Worm (Caenorhabditis elegans): ENCODE measurements around the gene xpo-3.

Gene xpo-3

ce11 chrIV:7923982-7924480 lies at the start of gene xpo-3, which contains the start of gene C49H3.3:
Gene xpo-3 (minus strand): TSS chrIV:7924032.
Gene C49H3.3 (plus strand): TSS chrIV:7924350.
- TF ChIP-seq klf-2 (GFP tag; conservative IDR thresholded peaks at IDR 0.05) (no peak), ztf-23 (GFP tag; IDR thresholded peaks at IDR 0.05) (no peak), T22C8.4 (GFP tag; IDR thresholded peaks at IDR 0.05) (no peak), med-1 (GFP tag; optimal IDR thresholded peaks at IDR 0.05; ENCODE audit: insufficient read depth) (no peak), tab-1 (GFP tag; IDR thresholded peaks at IDR 0.05) (no peak), ztf-29 (GFP tag; IDR thresholded peaks at IDR 0.05) (no peak), ref-1 (GFP tag; conservative IDR thresholded peaks at IDR 0.05) (no peak), flt-1 (GFP tag; IDR thresholded peaks at IDR 0.05) (no peak)

ce11 chrIV:7967006-7967405 lies 43.2 kb upstream of the xpo-3 start, which contains the start of gene F57H12.5:
Gene F57H12.5 (plus strand): TSS chrIV:7967306.
- no peak for TF ChIP-seq ref-1 (GFP tag; conservative IDR thresholded peaks at IDR 0.05)
- no peak for TF ChIP-seq tab-1 (GFP tag; IDR thresholded peaks at IDR 0.05)
- no peak for TF ChIP-seq flt-1 (GFP tag; IDR thresholded peaks at IDR 0.05)
- no peak for TF ChIP-seq T22C8.4 (GFP tag; IDR thresholded peaks at IDR 0.05)
- TF ChIP-seq ztf-23 (GFP tag; IDR thresholded peaks at IDR 0.05) = no peak
- no peak for TF ChIP-seq klf-2 (GFP tag; conservative IDR thresholded peaks at IDR 0.05)
- no peak for TF ChIP-seq med-1 (GFP tag; optimal IDR thresholded peaks at IDR 0.05; ENCODE audit: insufficient read depth)
- TF ChIP-seq ztf-29 (GFP tag; IDR thresholded peaks at IDR 0.05) = no peak
- no peak for TF ChIP-seq cog-1 (tag; optimal IDR thresholded peaks at IDR 0.05)

- TF ChIP-seq ref-1 (GFP tag; conservative IDR thresholded peaks at IDR 0.05) = no peak
- no peak for TF ChIP-seq klf-2 (GFP tag; conservative IDR thresholded peaks at IDR 0.05)
- no peak for TF ChIP-seq cog-1 (tag; optimal IDR thresholded peaks at IDR 0.05)
- no peak for TF ChIP-seq med-1 (GFP tag; optimal IDR thresholded peaks at IDR 0.05; ENCODE audit: insufficient read depth)
- TF ChIP-seq ztf-29 (GFP tag; IDR thresholded peaks at IDR 0.05) = no peak
- no peak for TF ChIP-seq T22C8.4 (GFP tag; IDR thresholded peaks at IDR 0.05)
- no peak for TF ChIP-seq flt-1 (GFP tag; IDR thresholded peaks at IDR 0.05)
Measured at ce11 chrIV:7961889-7962342, 38.1 kb upstream of the xpo-3 start.

ce11 chrIV:7958092-7958491 lies 34.3 kb upstream of the xpo-3 start:
- no peak for TF ChIP-seq cog-1 (tag; optimal IDR thresholded peaks at IDR 0.05)
- no peak for TF ChIP-seq T22C8.4 (GFP tag; IDR thresholded peaks at IDR 0.05)
- no peak for TF ChIP-seq ztf-23 (GFP tag; IDR thresholded peaks at IDR 0.05)
- TF ChIP-seq ref-1 (GFP tag; conservative IDR thresholded peaks at IDR 0.05) = no peak
- TF ChIP-seq tab-1 (GFP tag; IDR thresholded peaks at IDR 0.05) = no peak
- TF ChIP-seq flt-1 (GFP tag; IDR thresholded peaks at IDR 0.05) = no peak
- no peak for TF ChIP-seq klf-2 (GFP tag; conservative IDR thresholded peaks at IDR 0.05)
- no peak for TF ChIP-seq med-1 (GFP tag; optimal IDR thresholded peaks at IDR 0.05; ENCODE audit: insufficient read depth)
- TF ChIP-seq ztf-29 (GFP tag; IDR thresholded peaks at IDR 0.05) = no peak

ce11 chrIV:7957504-7957903 lies 33.7 kb upstream of the xpo-3 start, which contains the start of gene frpr-10:
Gene frpr-10 (plus strand): TSS chrIV:7957804.
- no peak for TF ChIP-seq med-1 (GFP tag; optimal IDR thresholded peaks at IDR 0.05; ENCODE audit: insufficient read depth)
- no peak for TF ChIP-seq klf-2 (GFP tag; conservative IDR thresholded peaks at IDR 0.05)
- no peak for TF ChIP-seq ztf-23 (GFP tag; IDR thresholded peaks at IDR 0.05)
- no peak for TF ChIP-seq T22C8.4 (GFP tag; IDR thresholded peaks at IDR 0.05)
- no peak for TF ChIP-seq cog-1 (tag; optimal IDR thresholded peaks at IDR 0.05)
- no peak for TF ChIP-seq ref-1 (GFP tag; conservative IDR thresholded peaks at IDR 0.05)
- TF ChIP-seq flt-1 (GFP tag; IDR thresholded peaks at IDR 0.05) = no peak
- TF ChIP-seq ztf-29 (GFP tag; IDR thresholded peaks at IDR 0.05) = no peak
- no peak for TF ChIP-seq tab-1 (GFP tag; IDR thresholded peaks at IDR 0.05)

ce11 chrIV:7956643-7957317 lies 32.9 kb upstream of the xpo-3 start, which contains the start of gene csr-1:
Gene csr-1 (plus strand): TSS chrIV:7957267.
- TF ChIP-seq T22C8.4 (GFP tag; IDR thresholded peaks at IDR 0.05) (no peak), ztf-29 (GFP tag; IDR thresholded peaks at IDR 0.05) (no peak), cog-1 (tag; optimal IDR thresholded peaks at IDR 0.05) (no peak), flt-1 (GFP tag; IDR thresholded peaks at IDR 0.05) (no peak), ref-1 (GFP tag; conservative IDR thresholded peaks at IDR 0.05) (no peak), tab-1 (GFP tag; IDR thresholded peaks at IDR 0.05) (no peak), med-1 (GFP tag; optimal IDR thresholded peaks at IDR 0.05; ENCODE audit: insufficient read depth) (no peak), klf-2 (GFP tag; conservative IDR thresholded peaks at IDR 0.05) (no peak), ztf-23 (GFP tag; IDR thresholded peaks at IDR 0.05) (no peak)

ce11 chrIV:7955849-7956248 lies 32.0 kb upstream of the xpo-3 start, which contains the start of gene ceh-19:
Gene ceh-19 (minus strand): TSS chrIV:7955949.
- TF ChIP-seq ztf-23 (GFP tag; IDR thresholded peaks at IDR 0.05) (no peak), ref-1 (GFP tag; conservative IDR thresholded peaks at IDR 0.05) (no peak), cog-1 (tag; optimal IDR thresholded peaks at IDR 0.05) (no peak), tab-1 (GFP tag; IDR thresholded peaks at IDR 0.05) (no peak), med-1 (GFP tag; optimal IDR thresholded peaks at IDR 0.05; ENCODE audit: insufficient read depth) (no peak), ztf-29 (GFP tag; IDR thresholded peaks at IDR 0.05) (no peak), flt-1 (GFP tag; IDR thresholded peaks at IDR 0.05) (no peak), klf-2 (GFP tag; conservative IDR thresholded peaks at IDR 0.05) (no peak), T22C8.4 (GFP tag; IDR thresholded peaks at IDR 0.05) (no peak)

- no peak for TF ChIP-seq klf-2 (GFP tag; conservative IDR thresholded peaks at IDR 0.05)
- TF ChIP-seq cog-1 (tag; optimal IDR thresholded peaks at IDR 0.05) = no peak
- TF ChIP-seq med-1 (GFP tag; optimal IDR thresholded peaks at IDR 0.05; ENCODE audit: insufficient read depth) = no peak
Measured at ce11 chrIV:7954006-7954405, 30.2 kb upstream of the xpo-3 start.

- TF ChIP-seq flt-1 (GFP tag; IDR thresholded peaks at IDR 0.05) (peak; percentile 83), klf-2 (GFP tag; conservative IDR thresholded peaks at IDR 0.05) (peak; percentile 80), T22C8.4 (GFP tag; IDR thresholded peaks at IDR 0.05) (peak; percentile 65), ztf-23 (GFP tag; IDR thresholded peaks at IDR 0.05) (peak; percentile 84), tab-1 (GFP tag; IDR thresholded peaks at IDR 0.05) (0 out of 2 replicates have a peak, but pooled peaks have one; percentile 26)
Measured at ce11 chrIV:7948290-7948689, 24.5 kb upstream of the xpo-3 start, which contains the start of gene mcm-3AP. Gene mcm-3AP (plus strand): TSS chrIV:7948672.

Measured in whole organism, midembryonic.